Fruit fly (Drosophila melanogaster) whole organism, embryonic: ENCODE data around the gene CG14820.

Experiments
- Adf1 ChIP-seq: fragments of 200-800 bp; sonication (Bioruptor generic); IDR thresholded peaks from 2 replicates; pipeline ENCODE4 v1.3.6; 2022; ENCODE audit warnings: missing biosample characterization, missing genetic modification characterization
- B-H1 ChIP-seq: fragments of 200-800 bp; sonication (Bioruptor generic); IDR thresholded peaks from 3 replicates; pipeline ENCODE4 v1.3.6; 2022; ENCODE audit warnings: missing biosample characterization, missing genetic modification characterization
- B-H2 ChIP-seq: fragments of 200-800 bp; sonication (Bioruptor generic); optimal IDR thresholded peaks from 2 replicates; lab custom pipeline; 2018; ENCODE audit warnings: missing biosample characterization, mild to moderate bottlenecking, missing genetic modification characterization
- Bgb ChIP-seq: fragments of 200-800 bp; sonication (Bioruptor generic); IDR thresholded peaks from 2 replicates; pipeline ENCODE4 v1.3.6; 2022; ENCODE audit warnings: missing biosample characterization, missing genetic modification characterization; ENCODE audit not compliant: partially characterized antibody
- CG10366 ChIP-seq: fragments of 200-800 bp; sonication (Bioruptor generic); IDR thresholded peaks from 2 replicates; pipeline ENCODE4 v1.3.6; 2022; ENCODE audit warnings: missing biosample characterization, missing genetic modification characterization
- CG12219 ChIP-seq: fragments of 200-800 bp; sonication (Bioruptor generic); optimal IDR thresholded peaks from 3 replicates; lab custom pipeline; 2018; ENCODE audit warnings: missing biosample characterization, mild to moderate bottlenecking, missing genetic modification characterization
- CG1233 ChIP-seq: fragments of 200-800 bp; sonication (Bioruptor generic); optimal IDR thresholded peaks from 4 replicates; lab custom pipeline; 2018; ENCODE audit warnings: missing biosample characterization, mild to moderate bottlenecking, missing genetic modification characterization
- CG12659 ChIP-seq: fragments of 200-800 bp; sonication (Bioruptor generic); optimal IDR thresholded peaks from 3 replicates; lab custom pipeline; 2017; ENCODE audit warnings: mild to moderate bottlenecking, missing biosample characterization, missing genetic modification reagents, missing genetic modification characterization
- CG12744 ChIP-seq: fragments of 200-800 bp; sonication (Bioruptor generic); optimal IDR thresholded peaks from 2 replicates; lab custom pipeline; 2016; ENCODE audit warnings: missing biosample characterization, missing genetic modification characterization
- CG15696 ChIP-seq: fragments of 200-800 bp; sonication (Bioruptor generic); optimal IDR thresholded peaks from 2 replicates; lab custom pipeline; 2019; ENCODE audit warnings: missing biosample characterization, mild to moderate bottlenecking, missing genetic modification characterization, moderate library complexity
- CG1603 ChIP-seq: fragments of 200-800 bp; sonication (Bioruptor generic); optimal IDR thresholded peaks from 2 replicates; lab custom pipeline; 2019; ENCODE audit warnings: missing biosample characterization, mild to moderate bottlenecking, missing genetic modification characterization, moderate library complexity
- CG17361 ChIP-seq: fragments of 200-800 bp; sonication (Bioruptor generic); IDR thresholded peaks from 3 replicates; pipeline ENCODE4 v1.3.6; 2022; ENCODE audit warnings: missing biosample characterization, missing genetic modification characterization
- CG17829 ChIP-seq: fragments of 200-800 bp; optimal IDR thresholded peaks from 2 replicates; lab custom pipeline; 2019; ENCODE audit warnings: missing biosample characterization, mild to moderate bottlenecking, missing genetic modification characterization, moderate library complexity
- CG17912 ChIP-seq: fragments of 200-800 bp; sonication (Bioruptor generic); optimal IDR thresholded peaks from 2 replicates; lab custom pipeline; 2018; ENCODE audit warnings: missing biosample characterization, mild to moderate bottlenecking, missing genetic modification characterization
- CG30020 ChIP-seq: fragments of 200-800 bp; optimal IDR thresholded peaks from 2 replicates; lab custom pipeline; 2019; ENCODE audit warnings: missing biosample characterization, mild to moderate bottlenecking, missing genetic modification characterization, moderate library complexity
- CG3407 ChIP-seq: fragments of 200-800 bp; sonication (Bioruptor generic); optimal IDR thresholded peaks from 2 replicates; lab custom pipeline; 2018; ENCODE audit warnings: missing biosample characterization, mild to moderate bottlenecking, missing genetic modification characterization
- CG4404 ChIP-seq: fragments of 200-800 bp; sonication (Bioruptor generic); IDR thresholded peaks from 2 replicates; pipeline ENCODE4 v1.3.6; 2022; ENCODE audit warnings: missing biosample characterization, missing genetic modification characterization
- CG4820 ChIP-seq: fragments of 200-800 bp; sonication (Bioruptor generic); optimal IDR thresholded peaks from 3 replicates; lab custom pipeline; 2016; ENCODE audit warnings: missing biosample characterization, missing genetic modification characterization
- CG6272 ChIP-seq: fragments of 200-800 bp; sonication (Bioruptor generic); IDR thresholded peaks from 2 replicates; pipeline ENCODE4 v1.3.6; 2022; ENCODE audit warnings: missing biosample characterization, missing genetic modification characterization
- CG7556 ChIP-seq: fragments of 200-800 bp; sonication (Bioruptor generic); optimal IDR thresholded peaks from 2 replicates; lab custom pipeline; 2017; ENCODE audit warnings: missing biosample characterization, mild to moderate bottlenecking, missing genetic modification characterization
- CG9437 ChIP-seq: fragments of 200-800 bp; sonication (Bioruptor generic); optimal IDR thresholded peaks from 2 replicates; lab custom pipeline; 2018; ENCODE audit warnings: missing biosample characterization, mild to moderate bottlenecking, missing genetic modification characterization
- Drgx ChIP-seq: fragments of 200-800 bp; sonication (Bioruptor generic); IDR thresholded peaks from 2 replicates; pipeline ENCODE4 v1.3.6; 2022; ENCODE audit warnings: missing biosample characterization, missing genetic modification characterization
- H2.0 ChIP-seq: fragments of 200-800 bp; sonication (Bioruptor generic); IDR thresholded peaks from 2 replicates; pipeline ENCODE4 v1.3.6; 2022; ENCODE audit warnings: missing biosample characterization, missing genetic modification characterization
- Hmr ChIP-seq: fragments of 200-800 bp; sonication (Bioruptor generic); optimal IDR thresholded peaks from 3 replicates; lab custom pipeline; 2017; ENCODE audit warnings: mild to moderate bottlenecking, missing biosample characterization, missing genetic modification reagents, missing genetic modification characterization
- Meics ChIP-seq: fragments of 200-800 bp; sonication (Bioruptor generic); optimal IDR thresholded peaks from 2 replicates; lab custom pipeline; 2017; ENCODE audit warnings: missing biosample characterization, mild to moderate bottlenecking, missing genetic modification characterization
- Pdp1 ChIP-seq, 2 experiments: fragments of 200-800 bp; sonication (Bioruptor generic); optimal IDR thresholded peaks; 3 replicates each; lab custom pipeline; 2016; ENCODE audit warnings: missing biosample characterization in 2 of 2, missing genetic modification characterization in 2 of 2, mild to moderate bottlenecking in 1 of 2, moderate library complexity in 1 of 2
- Stat92E ChIP-seq, 3 experiments: fragments of >200 bp in 2 of 3; fragments of 200-800 bp in 1 of 3; sonication (Bioruptor generic) in 1 of 3; optimal IDR thresholded peaks; 2 replicates each; lab custom pipeline; 2017 to 2019; ENCODE audit warnings: missing biosample characterization in 3 of 3, missing genetic modification characterization in 3 of 3, mild to moderate bottlenecking in 1 of 3, moderate library complexity in 1 of 3
- Vsx1 ChIP-seq: fragments of 200-800 bp; sonication (Bioruptor generic); optimal IDR thresholded peaks from 2 replicates; lab custom pipeline; 2017; ENCODE audit warnings: missing biosample characterization, mild to moderate bottlenecking, missing genetic modification characterization, missing genetic modification reagents
- YL-1 ChIP-seq: fragments of 200-800 bp; sonication (Bioruptor generic); optimal IDR thresholded peaks from 3 replicates; lab custom pipeline; 2017; ENCODE audit warnings: missing biosample characterization, mild to moderate bottlenecking, missing genetic modification characterization
- cato ChIP-seq: fragments of 200-800 bp; sonication (Bioruptor generic); optimal IDR thresholded peaks from 2 replicates; lab custom pipeline; 2016; ENCODE audit warnings: missing biosample characterization, missing genetic modification characterization, borderline replicate concordance
- croc ChIP-seq: fragments of 200-800 bp; sonication (Bioruptor generic); conservative IDR thresholded peaks from 3 replicates; pipeline ENCODE4 v1.3.6; 2022; ENCODE audit warnings: missing biosample characterization, missing genetic modification characterization
- gro ChIP-seq: fragments of 200-800 bp; sonication (Bioruptor generic); optimal IDR thresholded peaks from 2 replicates; lab custom pipeline; 2016; ENCODE audit warnings: missing biosample characterization, missing genetic modification characterization
- gsb ChIP-seq: fragments of 200-800 bp; sonication (Bioruptor generic); IDR thresholded peaks from 2 replicates; pipeline ENCODE4 v1.3.6; 2022; ENCODE audit warnings: missing biosample characterization, missing genetic modification characterization
- h ChIP-seq: fragments of >200 bp; optimal IDR thresholded peaks from 2 replicates; lab custom pipeline; 2017
- inv ChIP-seq: fragments of 200-800 bp; sonication (Bioruptor generic); IDR thresholded peaks from 2 replicates; pipeline ENCODE4 v1.3.6; 2022; ENCODE audit warnings: missing biosample characterization, missing genetic modification characterization; ENCODE audit not compliant: partially characterized antibody
- klu ChIP-seq: fragments of 200-800 bp; sonication (Bioruptor generic); IDR thresholded peaks from 2 replicates; pipeline ENCODE4 v1.3.6; 2022; ENCODE audit warnings: missing biosample characterization, missing genetic modification characterization
- lbe ChIP-seq: fragments of 200-800 bp; sonication (Bioruptor generic); optimal IDR thresholded peaks from 2 replicates; lab custom pipeline; 2016; ENCODE audit warnings: missing biosample characterization, mild to moderate bottlenecking, missing genetic modification characterization
- nom ChIP-seq: fragments of 200-800 bp; sonication (Bioruptor generic); optimal IDR thresholded peaks from 2 replicates; lab custom pipeline; 2017; ENCODE audit warnings: missing biosample characterization, missing genetic modification characterization, mild to moderate bottlenecking, moderate library complexity, missing genetic modification reagents
- p53 ChIP-seq: fragments of 200-800 bp; sonication (Bioruptor generic); optimal IDR thresholded peaks from 2 replicates; lab custom pipeline; 2016; ENCODE audit warnings: missing biosample characterization, missing genetic modification characterization
- pan ChIP-seq, 4 experiments: fragments of >200 bp in 3 of 4; fragments of 200-800 bp in 1 of 4; sonication (Bioruptor generic) in 1 of 4; optimal IDR thresholded peaks in 3 of 4; IDR thresholded peaks in 1 of 4; 2 replicates each; pipeline versions ENCODE4 v1.3.6 to Lab custom; 2017 to 2022; ENCODE audit warnings: missing biosample characterization in 2 of 4, missing genetic modification characterization in 2 of 4, mixed read lengths in 1 of 4
- psq ChIP-seq: fragments of 200-800 bp; sonication (Bioruptor generic); optimal IDR thresholded peaks from 2 replicates; lab custom pipeline; 2017; ENCODE audit warnings: missing biosample characterization, missing genetic modification characterization
- pzg ChIP-seq: fragments of 200-800 bp; sonication (Bioruptor generic); optimal IDR thresholded peaks from 3 replicates; lab custom pipeline; 2018; ENCODE audit warnings: missing biosample characterization, mild to moderate bottlenecking, missing genetic modification characterization, moderate library complexity
- ranshi ChIP-seq: fragments of 200-800 bp; sonication (Bioruptor generic); IDR thresholded peaks from 2 replicates; pipeline ENCODE4 v1.3.6; 2022; ENCODE audit warnings: missing biosample characterization, missing genetic modification characterization
- sd ChIP-seq: fragments of 200-800 bp; sonication (Bioruptor generic); optimal IDR thresholded peaks from 3 replicates; lab custom pipeline; 2018; ENCODE audit warnings: missing biosample characterization, mild to moderate bottlenecking, missing genetic modification characterization, moderate library complexity
- seq ChIP-seq: fragments of 200-800 bp; sonication (Bioruptor generic); IDR thresholded peaks from 2 replicates; pipeline ENCODE4 v1.3.6; 2022; ENCODE audit warnings: missing biosample characterization, missing genetic modification characterization
- stwl ChIP-seq: fragments of 200-800 bp; sonication (Bioruptor generic); optimal IDR thresholded peaks from 3 replicates; lab custom pipeline; 2018; ENCODE audit warnings: missing biosample characterization, mild to moderate bottlenecking, missing genetic modification characterization, moderate library complexity
- tin ChIP-seq: fragments of 200-800 bp; sonication (Bioruptor generic); optimal IDR thresholded peaks from 3 replicates; lab custom pipeline; 2016; ENCODE audit warnings: missing biosample characterization, missing genetic modification characterization
- vnd ChIP-seq: fragments of 200-800 bp; sonication (Bioruptor generic); IDR thresholded peaks from 3 replicates; pipeline ENCODE4 v1.3.6; 2022; ENCODE audit warnings: missing biosample characterization, missing genetic modification characterization; ENCODE audit not compliant: partially characterized antibody
- wor ChIP-seq: fragments of 200-800 bp; sonication (Bioruptor generic); IDR thresholded peaks from 2 replicates; pipeline ENCODE4 v1.3.6; 2022; ENCODE audit warnings: missing biosample characterization, missing genetic modification characterization
- zen ChIP-seq: fragments of 200-800 bp; sonication (Bioruptor generic); optimal IDR thresholded peaks from 3 replicates; lab custom pipeline; 2018; ENCODE audit warnings: missing biosample characterization, mild to moderate bottlenecking, missing genetic modification characterization, moderate library complexity

The CG14820 gene

DNA sequence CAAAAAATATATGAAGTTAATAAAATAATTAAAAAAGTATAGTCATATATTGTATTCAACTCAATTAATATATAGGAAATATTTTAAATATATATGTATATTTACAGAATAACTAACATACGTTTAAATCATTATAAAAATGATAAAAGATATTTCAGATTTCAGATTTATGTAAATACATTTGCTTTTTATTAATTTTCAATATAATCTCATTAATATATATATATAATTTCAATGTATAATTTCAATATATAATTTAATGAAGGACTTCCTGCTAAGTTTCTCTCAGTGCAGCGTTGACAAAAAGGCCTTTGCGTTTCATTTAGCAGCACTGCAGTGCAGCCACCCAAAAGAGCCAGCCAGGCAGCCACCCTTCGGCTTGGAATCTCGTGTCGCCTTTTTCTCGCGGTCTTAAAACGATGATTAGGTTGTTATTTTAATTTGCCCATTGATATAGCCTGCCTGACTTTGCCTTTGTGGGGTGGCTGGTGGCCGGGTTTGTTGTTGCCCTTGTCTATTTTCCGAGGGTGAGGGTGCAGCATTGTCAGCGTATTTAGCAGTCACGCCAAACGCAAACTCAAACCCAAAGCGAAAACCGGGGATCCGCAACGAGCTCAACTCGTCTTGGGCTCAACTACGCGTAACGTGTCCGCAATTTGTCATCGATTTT lies 46.9 kb upstream of the CG14820 start (continued):
- no peak for TF ChIP-seq H2.0
- no peak for TF ChIP-seq seq (GFP tag; lab: Robert Waterston, UW)
- TF ChIP-seq YL-1 (GFP tag; lab: Kevin White, UChicago), result no peak
- TF ChIP-seq ranshi (GFP tag; lab: Robert Waterston, UW), result no peak
- TF ChIP-seq CG12219 (GFP tag; lab: Kevin White, UChicago), result no peak
- TF ChIP-seq B-H2, result no peak
- no peak for TF ChIP-seq CG4404
- TF ChIP-seq CG12659, result peak; percentile 12
- no peak for TF ChIP-seq Drgx (GFP tag; lab: Robert Waterston, UW)
- TF ChIP-seq CG15696, result peak; percentile 54
- TF ChIP-seq CG30020 (tag; lab: Kevin White, UChicago), result peak; percentile 18
- TF ChIP-seq inv, result no peak
- no peak for TF ChIP-seq cato
- TF ChIP-seq CG1233 (GFP tag; lab: Kevin White, UChicago), result peak; percentile 14
- TF ChIP-seq CG17829 (tag; lab: Kevin White, UChicago), result peak; percentile 68
- TF ChIP-seq psq (GFP tag; lab: Kevin White, UChicago), result no peak
- TF ChIP-seq nom, result no peak
- TF ChIP-seq Hmr (GFP tag; lab: Kevin White, UChicago), result no peak
- peak; percentile 15 for TF ChIP-seq sd
- no peak for TF ChIP-seq croc (GFP tag; lab: Robert Waterston, UW)
- TF ChIP-seq h (lab: Kevin White, UChicago), result no peak
- no peak for TF ChIP-seq CG6272 (GFP tag; lab: Robert Waterston, UW)
- TF ChIP-seq CG17361, result peak; percentile 85
- no peak for TF ChIP-seq Adf1 (GFP tag; lab: Robert Waterston, UW)
- peak; percentile 75 for TF ChIP-seq CG7556 (GFP tag; lab: Kevin White, UChicago)
- TF ChIP-seq CG4820 (GFP tag; lab: Kevin White, UChicago), result no peak
- TF ChIP-seq CG17912, result no peak
- no peak for TF ChIP-seq stwl (tag; lab: Kevin White, UChicago)
- TF ChIP-seq pzg (GFP tag; lab: Kevin White, UChicago), result no peak
- no peak for TF ChIP-seq CG10366 (GFP tag; lab: Robert Waterston, UW)
- TF ChIP-seq CG12744 (GFP tag; lab: Kevin White, UChicago), result no peak
- TF ChIP-seq B-H1 (GFP tag; lab: Robert Waterston, UW), result no peak
- TF ChIP-seq Bgb (GFP tag; lab: Robert Waterston, UW), result no peak
- no peak for TF ChIP-seq p53 (GFP tag; lab: Kevin White, UChicago)
- TF ChIP-seq gro (GFP tag; lab: Kevin White, UChicago), result no peak
- TF ChIP-seq gsb, result no peak
- no peak for TF ChIP-seq tin
- TF ChIP-seq Pdp1 (GFP tag; optimal IDR thresholded peaks at IDR 0.05; lab: Kevin White, UChicago), result no peak
- no peak for TF ChIP-seq wor (GFP tag; lab: Robert Waterston, UW)
- TF ChIP-seq Vsx1 (GFP tag; lab: Kevin White, UChicago), result no peak
- TF ChIP-seq lbe, result no peak
- no peak for TF ChIP-seq klu
- TF ChIP-seq CG1603, result no peak
- no peak for TF ChIP-seq zen
- TF ChIP-seq vnd (GFP tag; lab: Robert Waterston, UW), result no peak
- TF ChIP-seq CG3407 (GFP tag; lab: Kevin White, UChicago), result peak; percentile 10
- peak; percentile 21 for TF ChIP-seq CG9437 (GFP tag; lab: Kevin White, UChicago)
- TF ChIP-seq Stat92E (GFP tag; optimal IDR thresholded peaks at IDR 0.05; lab: Kevin White, UChicago), result no peak
- TF ChIP-seq pan (optimal IDR thresholded peaks at IDR 0.05; lab: Kevin White, UChicago), result no peak
- no peak for TF ChIP-seq pan (GFP tag; optimal IDR thresholded peaks at IDR 0.05 in 1 of 2, IDR thresholded peaks at IDR 0.05 in 1 of 2)
- TF ChIP-seq Meics (GFP tag; lab: Kevin White, UChicago), result no peak
